Fruit fly (Drosophila melanogaster) whole organism, adult: ENCODE results near the gene CG17075.
A peak's percentile ranks its signal among the peaks of the same experiment; 100 is the strongest.

Experiments
- CG11617 ChIP-seq: fragments of 200-800 bp; sonication (Bioruptor generic); optimal IDR thresholded peaks from 2 replicates; lab custom pipeline; 2017; ENCODE audit warnings: mild to moderate bottlenecking, missing biosample characterization, missing genetic modification reagents, missing genetic modification characterization
- CG12768 ChIP-seq: fragments of 200-800 bp; sonication (Bioruptor generic); optimal IDR thresholded peaks from 2 replicates; lab custom pipeline; 2017; ENCODE audit warnings: missing biosample characterization, missing genetic modification characterization, mild to moderate bottlenecking, moderate library complexity, missing genetic modification reagents
- CG14711 ChIP-seq: fragments of 200-800 bp; sonication (Bioruptor generic); optimal IDR thresholded peaks from 2 replicates; lab custom pipeline; 2018; ENCODE audit warnings: missing biosample characterization, mild to moderate bottlenecking, missing genetic modification characterization, moderate library complexity
- CG1620 ChIP-seq: fragments of 200-800 bp; sonication (Bioruptor generic); optimal IDR thresholded peaks from 2 replicates; lab custom pipeline; 2016; ENCODE audit warnings: missing biosample characterization, missing genetic modification characterization
- CG33017 ChIP-seq: fragments of 200-800 bp; sonication (Bioruptor generic); optimal IDR thresholded peaks from 2 replicates; lab custom pipeline; 2018; ENCODE audit warnings: missing biosample characterization, mild to moderate bottlenecking, missing genetic modification characterization, moderate library complexity
- CG5204 ChIP-seq: fragments of 200-800 bp; sonication (Bioruptor generic); optimal IDR thresholded peaks from 2 replicates; lab custom pipeline; 2016; ENCODE audit warnings: missing biosample characterization, missing genetic modification characterization
- CG7045 ChIP-seq: fragments of 200-800 bp; sonication (Bioruptor generic); optimal IDR thresholded peaks from 2 replicates; lab custom pipeline; 2017; ENCODE audit warnings: missing biosample characterization, mild to moderate bottlenecking, missing genetic modification characterization
- CG7101 ChIP-seq: fragments of 200-800 bp; sonication (Bioruptor generic); optimal IDR thresholded peaks from 2 replicates; lab custom pipeline; 2018; ENCODE audit warnings: missing biosample characterization, mild to moderate bottlenecking, missing genetic modification characterization, moderate library complexity
- Clk ChIP-seq: fragments of 200-800 bp; sonication (Bioruptor generic); optimal IDR thresholded peaks from 2 replicates; lab custom pipeline; 2017; ENCODE audit warnings: missing biosample characterization, missing genetic modification characterization
- Crg-1 ChIP-seq: fragments of 200-800 bp; sonication (Bioruptor generic); optimal IDR thresholded peaks from 2 replicates; lab custom pipeline; 2016; ENCODE audit warnings: missing biosample characterization, missing genetic modification characterization
- Hr96 ChIP-seq: fragments of 200-800 bp; sonication (Bioruptor generic); optimal IDR thresholded peaks from 2 replicates; lab custom pipeline; 2016; ENCODE audit warnings: missing biosample characterization, missing genetic modification characterization
- Mnt ChIP-seq: fragments of 200-800 bp; sonication (Bioruptor generic); optimal IDR thresholded peaks from 2 replicates; lab custom pipeline; 2016; ENCODE audit warnings: missing biosample characterization, mild to moderate bottlenecking, missing genetic modification characterization
- bab1 ChIP-seq: fragments of 200-800 bp; sonication (Bioruptor generic); optimal IDR thresholded peaks from 3 replicates; lab custom pipeline; 2019; ENCODE audit warnings: missing biosample characterization, mild to moderate bottlenecking, missing genetic modification characterization, moderate library complexity
- cic ChIP-seq: fragments of 200-800 bp; sonication (Bioruptor generic); optimal IDR thresholded peaks from 2 replicates; lab custom pipeline; 2017; ENCODE audit warnings: missing biosample characterization, mild to moderate bottlenecking, missing genetic modification characterization, moderate library complexity
- cnc ChIP-seq, 2 experiments: fragments of >200 bp; optimal IDR thresholded peaks; 2 replicates each; lab custom pipeline; 2017
- kay ChIP-seq: fragments of 200-800 bp; sonication (Bioruptor generic); peaks from one replicate; lab custom pipeline; 2016; ENCODE audit warnings: missing biosample characterization, missing genetic modification characterization, borderline replicate concordance
- ovo ChIP-seq: fragments of 200-800 bp; sonication (Bioruptor generic); optimal IDR thresholded peaks from 2 replicates; lab custom pipeline; 2016; ENCODE audit warnings: missing biosample characterization, missing genetic modification characterization
- pad ChIP-seq: fragments of 200-800 bp; sonication (Bioruptor generic); optimal IDR thresholded peaks from 3 replicates; lab custom pipeline; 2017; ENCODE audit warnings: missing biosample characterization, missing genetic modification characterization, mild to moderate bottlenecking, moderate library complexity, missing genetic modification reagents
- tj ChIP-seq: fragments of 200-800 bp; sonication (Bioruptor generic); optimal IDR thresholded peaks from 3 replicates; lab custom pipeline; 2017; ENCODE audit warnings: missing biosample characterization, mild to moderate bottlenecking, missing genetic modification characterization, moderate library complexity
- toe ChIP-seq: fragments of 200-800 bp; sonication (Bioruptor generic); optimal IDR thresholded peaks from 2 replicates; lab custom pipeline; 2016; ENCODE audit warnings: missing biosample characterization, missing genetic modification characterization

CG17075 gene

DNA sequence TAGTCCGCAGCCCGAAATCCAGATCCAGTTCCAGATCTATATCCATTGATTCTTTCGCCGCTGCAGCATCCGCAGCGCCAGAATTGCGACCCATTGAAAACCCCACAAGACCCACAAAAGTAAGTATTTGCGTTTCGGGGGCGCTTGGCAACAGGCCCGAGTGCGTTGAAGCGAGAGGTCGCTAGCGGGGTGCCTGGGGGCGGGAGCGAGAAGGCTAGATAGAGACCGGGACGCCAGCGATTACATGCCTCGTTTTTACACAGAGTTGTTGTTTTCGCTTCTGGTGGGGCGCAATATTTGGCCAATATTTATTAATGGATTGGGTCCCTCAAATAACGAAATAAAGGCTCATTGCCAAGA lies 31.0 kb upstream of the CG17075 start:
- TF ChIP-seq Mnt (GFP tag; lab: Kevin White, UChicago): no peak
- TF ChIP-seq Hr96 (GFP tag; lab: Kevin White, UChicago): no peak
- TF ChIP-seq CG1620 (GFP tag; lab: Kevin White, UChicago): no peak
- TF ChIP-seq cic (GFP tag; lab: Kevin White, UChicago): peak; percentile 32
- TF ChIP-seq CG5204 (GFP tag; lab: Kevin White, UChicago): no peak
- peak; percentile 16 for TF ChIP-seq tj
- no peak for TF ChIP-seq toe (GFP tag; lab: Kevin White, UChicago)
- no peak for TF ChIP-seq pad (GFP tag; lab: Kevin White, UChicago)

DNA sequence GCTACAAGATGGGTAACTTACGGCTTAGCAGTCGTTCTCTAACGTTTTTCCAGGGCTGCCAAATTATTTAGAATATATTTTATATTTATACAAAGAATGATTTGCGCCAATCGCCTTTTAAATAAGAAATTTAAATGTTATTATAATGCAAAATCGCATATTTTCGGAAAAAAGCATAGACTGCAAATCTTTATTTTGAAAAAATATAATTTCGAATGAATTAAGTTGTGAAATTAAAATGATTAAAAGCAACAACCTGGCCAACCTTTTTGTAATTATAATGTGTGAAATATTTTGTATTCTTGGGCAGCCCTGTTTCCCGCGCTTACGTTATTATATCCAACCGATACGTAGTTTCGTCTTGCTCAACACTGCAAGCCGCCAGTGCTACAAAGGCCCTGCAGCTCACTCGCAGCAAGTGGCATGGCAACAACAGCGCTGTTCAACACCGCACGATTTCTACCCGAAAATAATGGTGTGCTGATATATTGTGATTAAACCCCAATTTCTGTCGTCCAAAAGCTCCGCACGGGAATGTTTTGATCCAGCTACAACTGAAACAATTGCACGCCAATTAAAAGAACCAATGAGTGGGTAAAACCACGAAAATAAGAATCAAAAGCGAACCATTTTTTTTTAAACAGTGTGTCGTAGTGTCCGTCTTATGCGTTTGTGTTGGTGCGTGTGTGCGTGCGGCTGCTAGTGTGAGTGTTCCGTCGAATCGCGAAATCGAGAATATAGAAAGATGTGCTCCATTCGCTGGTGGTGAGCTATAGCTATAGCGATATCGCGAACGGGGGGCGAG lies 30.4 kb upstream of the CG17075 start, which contains the start of gene Pi3K21B:
Pi3K21B (plus strand) TSS at position 401 of the 805 bp plus-strand sequence.
- TF ChIP-seq CG12768: peak; percentile 97
- TF ChIP-seq Hr96 (GFP tag; lab: Kevin White, UChicago): peak; percentile 97
- peak; percentile 96 for TF ChIP-seq CG11617 (GFP tag; lab: Kevin White, UChicago)
- TF ChIP-seq CG7101 (tag; lab: Kevin White, UChicago): peak; percentile 94
- TF ChIP-seq cic (GFP tag; lab: Kevin White, UChicago): peak; percentile 63
- TF ChIP-seq cnc (optimal IDR thresholded peaks at IDR 0.05; lab: Kevin White, UChicago): no peak
- TF ChIP-seq tj: peak; percentile 62
- peak; percentile 90 for TF ChIP-seq pad (GFP tag; lab: Kevin White, UChicago)
- peak; percentile 99 for TF ChIP-seq Crg-1 (GFP tag; lab: Kevin White, UChicago)
- peak; percentile 86 for TF ChIP-seq bab1
- peak; percentile 93 for TF ChIP-seq CG33017 (tag; lab: Kevin White, UChicago)
- TF ChIP-seq CG7045 (GFP tag; lab: Kevin White, UChicago): peak; percentile 96
- peak; percentile 99 for TF ChIP-seq CG1620 (GFP tag; lab: Kevin White, UChicago)
- TF ChIP-seq Clk (GFP tag; lab: Kevin White, UChicago): peak; percentile 94
- no peak for TF ChIP-seq CG5204 (GFP tag; lab: Kevin White, UChicago)
- peak; percentile 96 for TF ChIP-seq toe (GFP tag; lab: Kevin White, UChicago)
- peak; percentile 94 for TF ChIP-seq CG14711
- TF ChIP-seq ovo (GFP tag; lab: Kevin White, UChicago): peak; percentile 96
- TF ChIP-seq Mnt (GFP tag; lab: Kevin White, UChicago): peak; percentile 96
- no peak for TF ChIP-seq kay (GFP tag; lab: Kevin White, UChicago)

- TF ChIP-seq tj: peak; percentile 62
- peak; percentile 30 for TF ChIP-seq CG11617 (GFP tag; lab: Kevin White, UChicago)
- TF ChIP-seq CG1620 (GFP tag; lab: Kevin White, UChicago): peak; percentile 14
- no peak for TF ChIP-seq Clk (GFP tag; lab: Kevin White, UChicago)
- TF ChIP-seq Crg-1 (GFP tag; lab: Kevin White, UChicago): peak; percentile 4
- TF ChIP-seq CG7045 (GFP tag; lab: Kevin White, UChicago): no peak
- peak; percentile 98 for TF ChIP-seq CG14711
- no peak for TF ChIP-seq cic (GFP tag; lab: Kevin White, UChicago)
- no peak for TF ChIP-seq CG33017 (tag; lab: Kevin White, UChicago)
- peak; percentile 49 for TF ChIP-seq Mnt (GFP tag; lab: Kevin White, UChicago)
- TF ChIP-seq CG12768: peak; percentile 5
- no peak for TF ChIP-seq ovo (GFP tag; lab: Kevin White, UChicago)
- no peak for TF ChIP-seq Hr96 (GFP tag; lab: Kevin White, UChicago)
- TF ChIP-seq cnc (optimal IDR thresholded peaks at IDR 0.05; lab: Kevin White, UChicago): no peak
- no peak for TF ChIP-seq toe (GFP tag; lab: Kevin White, UChicago)
- peak; percentile 54 for TF ChIP-seq CG7101 (tag; lab: Kevin White, UChicago)
- no peak for TF ChIP-seq CG5204 (GFP tag; lab: Kevin White, UChicago)
- peak; percentile 17 for TF ChIP-seq bab1
- TF ChIP-seq pad (GFP tag; lab: Kevin White, UChicago): peak; percentile 9
- no peak for TF ChIP-seq kay (GFP tag; lab: Kevin White, UChicago)
Observed at dm6 chr2L:294452-295362, 27.4 kb upstream of the CG17075 start, which contains the start of the genes U2af38 and Stip1. U2af38 (minus strand) TSS chr2L:294681. Stip1 (plus strand) TSS chr2L:295122.

DNA sequence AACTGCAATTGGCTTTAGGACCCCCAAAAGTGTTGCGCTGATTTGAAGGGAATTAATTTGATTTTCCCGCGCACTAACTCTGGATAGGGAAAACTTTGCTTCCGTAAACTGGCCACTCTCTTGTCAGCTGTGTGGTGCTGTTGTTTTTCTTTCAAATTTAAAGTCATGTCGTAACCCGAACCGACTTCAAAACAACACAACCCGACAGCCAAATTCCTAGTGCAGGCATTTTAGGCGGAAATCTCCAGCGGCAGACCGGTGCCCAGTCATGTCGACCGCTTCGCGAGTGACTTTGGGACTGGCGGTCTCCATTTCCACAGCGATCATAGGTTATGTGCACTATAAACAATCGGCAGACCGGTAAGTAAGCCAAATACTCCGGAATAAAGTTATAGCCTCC lies 25.0 kb upstream of the CG17075 start, which contains the start of gene CG11562:
CG11562 (plus strand) TSS at position 119 of the 400 bp plus-strand sequence.
- TF ChIP-seq tj (no peak), Crg-1 (GFP tag; lab: Kevin White, UChicago) (no peak), Mnt (GFP tag; lab: Kevin White, UChicago) (no peak), kay (GFP tag; lab: Kevin White, UChicago) (no peak), ovo (GFP tag; lab: Kevin White, UChicago) (no peak), bab1 (no peak), CG12768 (no peak)

DNA sequence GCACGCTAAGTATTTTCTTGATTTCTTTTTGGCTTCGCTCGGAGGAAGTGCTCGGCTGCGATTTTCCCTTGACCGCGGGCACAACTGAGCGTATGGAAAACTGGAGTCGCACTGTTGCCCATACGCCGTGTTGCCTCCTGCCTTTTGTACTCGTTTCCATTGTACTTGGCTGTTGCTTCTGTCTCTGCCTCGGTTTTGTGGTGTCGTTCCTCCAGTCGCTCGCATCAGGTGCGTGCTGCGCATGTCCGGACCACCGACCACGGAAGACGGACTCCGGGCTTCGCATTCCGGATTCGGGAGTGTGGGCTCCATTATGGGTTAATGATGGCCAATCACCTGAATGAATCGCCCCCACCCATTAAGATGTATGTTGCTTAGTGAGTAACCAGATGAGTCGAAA lies 24.4 kb upstream of the CG17075 start, which contains the start of gene CG3625:
CG3625 (minus strand) TSS at position 139 of the 400 bp plus-strand sequence.
- TF ChIP-seq tj (no peak), toe (GFP tag; lab: Kevin White, UChicago) (no peak), CG33017 (tag; lab: Kevin White, UChicago) (no peak), CG7101 (tag; lab: Kevin White, UChicago) (no peak), Clk (GFP tag; lab: Kevin White, UChicago) (no peak), cnc (optimal IDR thresholded peaks at IDR 0.05; lab: Kevin White, UChicago) (no peak), Mnt (GFP tag; lab: Kevin White, UChicago) (no peak)
